Fruit fly (Drosophila melanogaster) whole organism, embryonic: ENCODE data around the gene CG32137.

Experiments used
- Abd-B ChIP-seq: fragments of 200-800 bp; sonication (Bioruptor generic); optimal IDR thresholded peaks from 2 replicates; lab custom pipeline; 2018; ENCODE audit warnings: missing biosample characterization, mild to moderate bottlenecking, missing genetic modification characterization, moderate library complexity
- CG10209 ChIP-seq: fragments of 200-800 bp; sonication (Bioruptor generic); optimal IDR thresholded peaks from 3 replicates; lab custom pipeline; 2017; ENCODE audit warnings: missing biosample characterization, mild to moderate bottlenecking, missing genetic modification characterization, missing genetic modification reagents
- CG11504 ChIP-seq: fragments of 200-800 bp; sonication (Bioruptor generic); optimal IDR thresholded peaks from 3 replicates; lab custom pipeline; 2019; ENCODE audit warnings: missing biosample characterization, mild to moderate bottlenecking, missing genetic modification characterization, moderate library complexity
- CG11560 ChIP-seq: fragments of 200-800 bp; sonication (Bioruptor generic); IDR thresholded peaks from 3 replicates; pipeline ENCODE4 v1.3.6; 2022; ENCODE audit warnings: missing biosample characterization, missing genetic modification characterization
- CG1233 ChIP-seq: fragments of 200-800 bp; sonication (Bioruptor generic); optimal IDR thresholded peaks from 4 replicates; lab custom pipeline; 2018; ENCODE audit warnings: missing biosample characterization, mild to moderate bottlenecking, missing genetic modification characterization
- CG13775 ChIP-seq: fragments of 200-800 bp; sonication (Bioruptor generic); optimal IDR thresholded peaks from 3 replicates; lab custom pipeline; 2017; ENCODE audit warnings: missing biosample characterization, mild to moderate bottlenecking, missing genetic modification characterization
- CG14014 ChIP-seq: fragments of 200-800 bp; sonication (Bioruptor generic); IDR thresholded peaks from 2 replicates; pipeline ENCODE4 v1.3.6; 2022; ENCODE audit warnings: missing biosample characterization, missing genetic modification characterization
- CG15269 ChIP-seq: fragments of 200-800 bp; sonication (Bioruptor generic); optimal IDR thresholded peaks from 2 replicates; lab custom pipeline; 2018; ENCODE audit warnings: missing biosample characterization, mild to moderate bottlenecking, missing genetic modification characterization, moderate library complexity
- CG15479 ChIP-seq: fragments of 200-800 bp; sonication (Bioruptor generic); optimal IDR thresholded peaks from 3 replicates; lab custom pipeline; 2019; ENCODE audit warnings: missing biosample characterization, mild to moderate bottlenecking, missing genetic modification characterization, moderate library complexity
- CG15601 ChIP-seq: fragments of 200-800 bp; sonication (Bioruptor generic); optimal IDR thresholded peaks from 3 replicates; lab custom pipeline; 2019; ENCODE audit warnings: missing biosample characterization, mild to moderate bottlenecking, missing genetic modification characterization, moderate library complexity
- CG17361 ChIP-seq: fragments of 200-800 bp; sonication (Bioruptor generic); IDR thresholded peaks from 3 replicates; pipeline ENCODE4 v1.3.6; 2022; ENCODE audit warnings: missing biosample characterization, missing genetic modification characterization
- CG17385 ChIP-seq: fragments of 200-800 bp; sonication (Bioruptor generic); optimal IDR thresholded peaks from 3 replicates; lab custom pipeline; 2018; ENCODE audit warnings: missing biosample characterization, mild to moderate bottlenecking, missing genetic modification characterization
- CG17612 ChIP-seq: fragments of 200-800 bp; sonication (Bioruptor generic); IDR thresholded peaks from 2 replicates; pipeline ENCODE4 v1.3.6; 2022; ENCODE audit warnings: missing biosample characterization, missing genetic modification characterization
- CG4424 ChIP-seq: fragments of 200-800 bp; sonication (Bioruptor generic); optimal IDR thresholded peaks from 3 replicates; lab custom pipeline; 2016; ENCODE audit warnings: missing biosample characterization, missing genetic modification characterization
- CG6791 ChIP-seq: fragments of 200-800 bp; sonication (Bioruptor generic); IDR thresholded peaks from 3 replicates; pipeline ENCODE4 v1.3.6; 2022; ENCODE audit warnings: missing biosample characterization, missing genetic modification characterization; ENCODE audit not compliant: partially characterized antibody
- CG6813 ChIP-seq: fragments of 200-800 bp; sonication (Bioruptor generic); optimal IDR thresholded peaks from 2 replicates; lab custom pipeline; 2017; ENCODE audit warnings: missing biosample characterization, missing genetic modification characterization, mild to moderate bottlenecking, moderate library complexity, missing genetic modification reagents
- CG7839 ChIP-seq: fragments of 200-800 bp; sonication (Bioruptor generic); optimal IDR thresholded peaks from 3 replicates; lab custom pipeline; 2018; ENCODE audit warnings: missing biosample characterization, mild to moderate bottlenecking, missing genetic modification characterization, moderate library complexity
- CG9437 ChIP-seq: fragments of 200-800 bp; sonication (Bioruptor generic); optimal IDR thresholded peaks from 2 replicates; lab custom pipeline; 2018; ENCODE audit warnings: missing biosample characterization, mild to moderate bottlenecking, missing genetic modification characterization
- Deaf1 ChIP-seq: fragments of 200-800 bp; optimal IDR thresholded peaks from 3 replicates; lab custom pipeline; 2019; ENCODE audit warnings: missing biosample characterization, mild to moderate bottlenecking, missing genetic modification characterization, moderate library complexity
- Ets65A ChIP-seq: fragments of 200-800 bp; sonication (Bioruptor generic); peaks from one replicate; lab custom pipeline; 2016; ENCODE audit warnings: missing biosample characterization, missing genetic modification characterization
- Gug ChIP-seq: fragments of 200-800 bp; sonication (Bioruptor generic); IDR thresholded peaks from 4 replicates; pipeline ENCODE4 v1.3.6; 2022; ENCODE audit warnings: missing biosample characterization, missing genetic modification characterization
- HLH54F ChIP-seq: fragments of 200-800 bp; sonication (Bioruptor generic); optimal IDR thresholded peaks from 3 replicates; lab custom pipeline; 2016; ENCODE audit warnings: missing biosample characterization, missing genetic modification characterization
- MBD-R2 ChIP-seq: fragments of 200-800 bp; sonication (Bioruptor generic); IDR thresholded peaks from 2 replicates; pipeline ENCODE4 v1.3.6; 2022; ENCODE audit warnings: missing biosample characterization, missing genetic modification characterization
- Med ChIP-seq: fragments of 200-800 bp; sonication (Bioruptor generic); peaks from one replicate; lab custom pipeline; 2016; ENCODE audit warnings: missing biosample characterization, missing genetic modification characterization, mild to moderate bottlenecking, inconsistent platforms, moderate library complexity
- NC2α ChIP-seq: fragments of 200-800 bp; sonication (Bioruptor generic); optimal IDR thresholded peaks from 2 replicates; lab custom pipeline; 2016; ENCODE audit warnings: missing biosample characterization, missing genetic modification characterization
- Oli ChIP-seq: fragments of 200-800 bp; sonication (Bioruptor generic); optimal IDR thresholded peaks from 2 replicates; lab custom pipeline; 2018; ENCODE audit warnings: missing biosample characterization, mild to moderate bottlenecking, missing genetic modification characterization, moderate library complexity
- PHDP ChIP-seq: fragments of 200-800 bp; sonication (Bioruptor generic); optimal IDR thresholded peaks from 3 replicates; lab custom pipeline; 2018; ENCODE audit warnings: missing biosample characterization, mild to moderate bottlenecking, missing genetic modification characterization, moderate library complexity
- Sox100B ChIP-seq: fragments of 200-800 bp; sonication (Bioruptor generic); optimal IDR thresholded peaks from 3 replicates; lab custom pipeline; 2018; ENCODE audit warnings: missing biosample characterization, mild to moderate bottlenecking, missing genetic modification characterization
- Trl ChIP-seq, 3 experiments: fragments of >200 bp in 2 of 3; fragments of 200-800 bp in 1 of 3; sonication (Bioruptor generic) in 1 of 3; optimal IDR thresholded peaks; 2 replicates in 1 of 3; 3 replicates in 2 of 3; lab custom pipeline; 2016 to 2017; ENCODE audit warnings: missing biosample characterization in 1 of 3, missing genetic modification characterization in 1 of 3
- YL-1 ChIP-seq: fragments of 200-800 bp; sonication (Bioruptor generic); optimal IDR thresholded peaks from 3 replicates; lab custom pipeline; 2017; ENCODE audit warnings: missing biosample characterization, mild to moderate bottlenecking, missing genetic modification characterization
- cg ChIP-seq: fragments of 200-800 bp; sonication (Bioruptor generic); optimal IDR thresholded peaks from 3 replicates; lab custom pipeline; 2019; ENCODE audit warnings: missing biosample characterization, mild to moderate bottlenecking, missing genetic modification characterization, moderate library complexity
- chinmo ChIP-seq: fragments of 200-800 bp; sonication (Bioruptor generic); IDR thresholded peaks from 4 replicates; pipeline ENCODE4 v1.3.6; 2022; ENCODE audit warnings: missing biosample characterization, missing genetic modification characterization; ENCODE audit not compliant: partially characterized antibody
- ci ChIP-seq: fragments of 200-800 bp; sonication (Bioruptor generic); IDR thresholded peaks from 3 replicates; pipeline ENCODE4 v1.3.6; 2022; ENCODE audit warnings: missing biosample characterization, missing genetic modification characterization
- dysf ChIP-seq: fragments of 200-800 bp; sonication (Bioruptor generic); IDR thresholded peaks from 3 replicates; pipeline ENCODE4 v1.3.6; 2022; ENCODE audit warnings: missing biosample characterization, missing genetic modification characterization
- emc ChIP-seq: fragments of 200-800 bp; sonication (Bioruptor generic); optimal IDR thresholded peaks from 2 replicates; lab custom pipeline; 2016; ENCODE audit warnings: missing biosample characterization, missing genetic modification characterization
- eve ChIP-seq, 2 experiments: fragments of >200 bp; optimal IDR thresholded peaks; 2 replicates each; lab custom pipeline; 2017; ENCODE audit warnings: missing biosample characterization in 2 of 2, missing genetic modification characterization in 2 of 2
- fd102C ChIP-seq: fragments of 200-800 bp; sonication (Bioruptor generic); optimal IDR thresholded peaks from 2 replicates; lab custom pipeline; 2018; ENCODE audit warnings: missing biosample characterization, mild to moderate bottlenecking, missing genetic modification characterization, moderate library complexity
- fd3F ChIP-seq: fragments of 200-800 bp; sonication (Bioruptor generic); optimal IDR thresholded peaks from 2 replicates; lab custom pipeline; 2018; ENCODE audit warnings: missing biosample characterization, mild to moderate bottlenecking, missing genetic modification characterization, moderate library complexity
- fu2 ChIP-seq: fragments of 200-800 bp; sonication (Bioruptor generic); optimal IDR thresholded peaks from 2 replicates; lab custom pipeline; 2016; ENCODE audit warnings: missing biosample characterization, missing genetic modification characterization
- gcm ChIP-seq: fragments of 200-800 bp; sonication (Bioruptor generic); optimal IDR thresholded peaks from 2 replicates; lab custom pipeline; 2019; ENCODE audit warnings: missing biosample characterization, mild to moderate bottlenecking, missing genetic modification characterization, moderate library complexity
- gem ChIP-seq: fragments of 200-800 bp; sonication (Bioruptor generic); optimal IDR thresholded peaks from 2 replicates; lab custom pipeline; 2019; ENCODE audit warnings: missing biosample characterization, mild to moderate bottlenecking, missing genetic modification characterization, moderate library complexity
- hth ChIP-seq: fragments of >200 bp; optimal IDR thresholded peaks from 2 replicates; lab custom pipeline; 2017; ENCODE audit warnings: inconsistent platforms
- lilli ChIP-seq: fragments of 200-800 bp; sonication (Bioruptor generic); optimal IDR thresholded peaks from 3 replicates; lab custom pipeline; 2016; ENCODE audit warnings: missing biosample characterization, missing genetic modification characterization
- odd ChIP-seq: fragments of 200-800 bp; sonication (Bioruptor generic); optimal IDR thresholded peaks from 2 replicates; lab custom pipeline; 2017; ENCODE audit warnings: missing biosample characterization, mild to moderate bottlenecking, missing genetic modification characterization
- tin ChIP-seq: fragments of 200-800 bp; sonication (Bioruptor generic); optimal IDR thresholded peaks from 3 replicates; lab custom pipeline; 2016; ENCODE audit warnings: missing biosample characterization, missing genetic modification characterization
- tll ChIP-seq, 2 experiments: fragments of 200-800 bp in 1 of 2; fragments of >200 bp in 1 of 2; sonication (Bioruptor generic) in 1 of 2; optimal IDR thresholded peaks; 2 replicates each; lab custom pipeline; 2017 to 2019; ENCODE audit warnings: missing biosample characterization in 2 of 2, missing genetic modification characterization in 2 of 2, mild to moderate bottlenecking in 1 of 2, moderate library complexity in 1 of 2
- unpg ChIP-seq: fragments of 200-800 bp; sonication (Bioruptor generic); optimal IDR thresholded peaks from 3 replicates; lab custom pipeline; 2018; ENCODE audit warnings: missing biosample characterization, mild to moderate bottlenecking, missing genetic modification characterization, moderate library complexity
- usp ChIP-seq: fragments of >200 bp; optimal IDR thresholded peaks from 2 replicates; lab custom pipeline; 2017; ENCODE audit warnings: missing biosample characterization, missing genetic modification characterization
- z ChIP-seq: fragments of 200-800 bp; sonication (Bioruptor generic); IDR thresholded peaks from 3 replicates; pipeline ENCODE4 v1.3.6; 2022; ENCODE audit warnings: missing biosample characterization, missing genetic modification characterization

CG32137 gene

DNA sequence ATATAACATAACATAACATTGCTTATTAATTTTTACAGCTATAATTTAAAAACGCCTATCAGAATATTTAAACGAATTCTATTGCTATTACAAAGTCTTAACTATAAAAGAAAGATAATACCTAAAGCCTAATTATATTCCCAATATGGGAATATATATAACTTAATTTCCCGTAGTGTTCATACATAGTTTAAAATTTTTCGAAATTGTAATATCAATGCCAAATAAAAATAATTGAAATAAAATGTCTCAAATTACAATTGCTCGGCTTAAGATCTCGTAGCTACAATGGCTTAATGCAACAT is 35.1 kb upstream of the CG32137 start (continued):
- TF ChIP-seq tin (GFP tag; lab: Kevin White, UChicago) (no peak), CG17361 (GFP tag; lab: Robert Waterston, UW) (peak; percentile 33; the same call in 1 of the 3 replicates), CG9437 (peak; percentile 84), CG15269 (peak; percentile 1), CG7839 (peak; percentile 44), gem (tag; lab: Kevin White, UChicago) (peak; percentile 48), Sox100B (no peak), PHDP (peak; percentile 17), dysf (GFP tag; lab: Robert Waterston, UW) (no peak), Oli (tag; lab: Kevin White, UChicago) (no peak), CG11504 (tag; lab: Kevin White, UChicago) (peak; percentile 46), Gug (GFP tag; lab: Robert Waterston, UW) (no peak)

DNA sequence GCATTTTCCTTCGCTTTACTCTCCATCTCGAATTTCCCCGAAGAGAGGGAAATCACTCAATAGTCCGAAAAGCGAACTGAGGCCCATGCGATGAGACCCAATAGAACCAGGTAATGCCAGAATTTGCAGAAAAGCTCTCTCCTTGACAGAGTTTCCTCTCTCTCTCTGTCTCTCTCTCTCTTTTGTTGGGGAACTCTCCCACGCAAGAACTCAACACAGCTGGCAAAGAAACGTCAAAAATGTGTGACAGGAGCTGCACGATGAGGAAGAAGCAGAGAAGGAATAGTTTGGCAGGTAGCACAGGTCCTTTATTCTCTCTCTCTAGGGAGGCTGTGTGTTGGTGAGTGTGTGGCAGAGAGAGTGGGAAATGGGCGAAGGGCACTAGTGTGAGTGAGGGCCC is 34.6 kb upstream of the CG32137 start:
- TF ChIP-seq Trl (optimal IDR thresholded peaks at IDR 0.05; lab: Kevin White, UChicago), result peak; percentile 63 to 90
- TF ChIP-seq Trl (GFP tag; optimal IDR thresholded peaks at IDR 0.05; lab: Kevin White, UChicago), result no peak
- TF ChIP-seq Med, result peak; percentile 39
- no peak for TF ChIP-seq CG9437
- no peak for TF ChIP-seq CG10209
- TF ChIP-seq chinmo, result 0 out of 4 replicates have a peak, but pooled peaks have one; percentile 64
- TF ChIP-seq NC2α (GFP tag; lab: Kevin White, UChicago), result no peak
- TF ChIP-seq CG17385 (GFP tag; lab: Kevin White, UChicago), result peak; percentile 60
- TF ChIP-seq MBD-R2 (GFP tag; lab: Robert Waterston, UW), result no peak
- 0 out of 3 replicates have a peak, but pooled peaks have one; percentile 45 for TF ChIP-seq CG6791 (GFP tag; lab: Robert Waterston, UW)
- 0 out of 3 replicates have a peak, but pooled peaks have one; percentile 12 for TF ChIP-seq ci
- TF ChIP-seq z (GFP tag; lab: Robert Waterston, UW), result peak; percentile 79
- TF ChIP-seq cg (GFP tag; lab: Kevin White, UChicago), result peak; percentile 21
- TF ChIP-seq Deaf1 (tag; lab: Kevin White, UChicago), result peak; percentile 42
- TF ChIP-seq, all 482 proteins: peak for 9

DNA sequence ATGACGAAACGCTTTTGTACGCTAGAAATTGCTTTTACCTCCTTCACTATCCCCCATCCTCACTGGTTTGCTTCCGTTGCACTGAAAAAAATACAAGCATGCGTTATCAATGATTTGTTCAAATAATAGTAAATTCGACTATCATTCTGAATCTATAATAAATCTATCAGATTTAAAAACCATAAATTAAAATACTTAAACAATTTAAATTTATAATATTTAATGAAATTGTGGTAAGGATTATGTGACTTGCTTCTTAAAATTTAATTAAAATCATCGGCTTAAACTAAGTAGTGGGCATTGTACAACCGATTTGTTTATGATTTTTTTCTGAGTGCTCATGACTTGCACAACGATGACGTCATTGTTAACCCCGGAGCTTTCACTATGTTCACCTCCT is 33.5 kb upstream of the CG32137 start:
- TF ChIP-seq eve (GFP tag; optimal IDR thresholded peaks at IDR 0.05; lab: Kevin White, UChicago) (peak in 1 of 2 experiments; percentile 33), fd102C (GFP tag; lab: Kevin White, UChicago) (no peak), fd3F (peak; percentile 55), gcm (GFP tag; lab: Kevin White, UChicago) (peak; percentile 15), CG14014 (GFP tag; lab: Robert Waterston, UW) (0 out of 2 replicates have a peak, but pooled peaks have one; percentile 38), CG15479 (no peak), CG11560 (no peak), odd (GFP tag; lab: Kevin White, UChicago) (peak; percentile 50), HLH54F (GFP tag; lab: Kevin White, UChicago) (no peak), tll (GFP tag; optimal IDR thresholded peaks at IDR 0.05; lab: Kevin White, UChicago) (no peak), lilli (GFP tag; lab: Kevin White, UChicago) (peak; percentile 20), CG4424 (GFP tag; lab: Kevin White, UChicago) (peak; percentile 32), YL-1 (GFP tag; lab: Kevin White, UChicago) (no peak), unpg (GFP tag; lab: Kevin White, UChicago) (peak; percentile 57), CG13775 (GFP tag; lab: Kevin White, UChicago) (peak; percentile 25), CG1233 (peak; percentile 34), CG17612 (no peak), CG15601 (peak; percentile 58), hth (lab: Kevin White, UChicago) (no peak), CG6813 (peak; percentile 53), Ets65A (GFP tag; lab: Kevin White, UChicago) (peak; percentile 54), emc (GFP tag; lab: Kevin White, UChicago) (no peak), usp (GFP tag; lab: Kevin White, UChicago) (no peak), fu2 (GFP tag; lab: Kevin White, UChicago) (no peak), Abd-B (GFP tag; lab: Kevin White, UChicago) (peak; percentile 6)
